Worm (Caenorhabditis elegans): Measurements from ENCODE around the gene xrn-1.

xrn-1 gene

DNA sequence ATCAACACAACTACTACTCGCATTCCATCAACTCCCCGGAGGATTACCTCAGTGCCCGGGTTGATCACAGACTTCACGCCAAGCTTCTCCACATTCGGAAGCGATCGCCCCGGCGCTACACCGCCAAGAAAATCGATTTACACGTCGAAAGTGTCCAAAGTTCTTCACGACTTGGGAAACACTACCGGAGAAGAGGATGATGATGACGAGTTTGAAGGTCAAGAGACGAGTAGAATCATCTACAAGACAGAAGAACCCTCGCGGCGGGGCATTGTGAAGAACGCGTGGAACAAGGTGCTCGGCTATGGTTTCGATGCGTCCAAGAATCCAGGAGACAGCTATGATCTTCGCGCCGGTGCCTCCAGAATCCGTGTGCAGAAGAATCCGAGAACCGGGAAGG, 4.7 kb upstream of the xrn-1 start:
- TF ChIP-seq efl-1 (optimal IDR thresholded peaks at IDR 0.05), result no peak
- peak in 1 of 2 experiments; percentile 91 for TF ChIP-seq efl-1 (GFP tag; optimal IDR thresholded peaks at IDR 0.05 in 1 of 2)
- TF ChIP-seq skn-1 (tag; optimal IDR thresholded peaks at IDR 0.05), result no peak

DNA sequence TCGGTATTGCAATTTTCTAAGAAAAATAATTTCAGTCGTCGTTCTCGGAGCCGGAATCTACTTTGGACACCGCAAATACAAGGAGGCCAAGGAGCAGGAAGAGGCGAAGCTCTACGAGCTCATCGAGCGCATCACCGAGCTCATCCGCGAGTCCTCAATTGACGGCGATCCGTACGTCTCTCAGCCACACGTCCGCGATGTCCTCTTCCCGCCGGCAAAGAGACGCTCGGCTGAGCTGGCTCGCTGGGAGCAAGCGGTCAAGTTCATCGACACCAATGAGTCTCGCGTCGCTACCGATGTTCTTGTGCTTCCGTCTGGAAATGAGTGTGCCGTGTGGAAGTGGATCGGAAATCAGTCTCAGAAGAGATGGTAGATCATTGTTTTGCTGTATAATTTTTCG, 3.2 kb upstream of the xrn-1 start:
- TF ChIP-seq jun-1 (tag; optimal IDR thresholded peaks at IDR 0.05) (no peak), efl-1 (optimal IDR thresholded peaks at IDR 0.05) (no peak), efl-1 (GFP tag; optimal IDR thresholded peaks at IDR 0.05 in 1 of 2) (peak in 1 of 2 experiments; percentile 10)

DNA sequence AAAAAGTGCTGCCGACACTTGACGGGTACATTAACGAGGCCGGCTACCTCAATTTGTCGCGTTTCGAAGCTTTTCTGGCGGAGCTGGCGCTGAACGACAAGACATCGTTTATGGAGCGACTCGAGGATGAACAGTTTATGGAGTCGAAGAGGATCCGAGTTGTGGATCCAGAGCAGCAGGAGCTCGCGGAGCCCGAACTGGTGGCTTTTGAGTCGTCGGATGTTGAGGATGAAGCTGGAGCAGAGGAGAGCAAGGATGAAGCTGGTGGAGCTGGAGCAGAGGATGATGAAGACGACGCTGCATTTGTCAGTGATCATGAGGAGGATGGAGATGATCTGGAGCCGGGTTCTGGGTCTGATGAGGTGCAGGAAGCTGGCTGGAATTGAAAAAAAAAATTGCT, 6.1 kb downstream of the xrn-1 start:
- TF ChIP-seq ceh-8 (GFP tag; optimal IDR thresholded peaks at IDR 0.05) (no peak), swsn-7 (tag; optimal IDR thresholded peaks at IDR 0.05) (no peak), tbx-2 (tag; optimal IDR thresholded peaks at IDR 0.05) (no peak), nhr-19 (GFP tag; conservative IDR thresholded peaks at IDR 0.05) (no peak), sptf-1 (tag; optimal IDR thresholded peaks at IDR 0.05) (no peak), efl-3 (GFP tag; optimal IDR thresholded peaks at IDR 0.05) (no peak), lin-14 (GFP tag; optimal IDR thresholded peaks at IDR 0.05) (no peak), aly-2 (tag; optimal IDR thresholded peaks at IDR 0.05) (no peak)

DNA sequence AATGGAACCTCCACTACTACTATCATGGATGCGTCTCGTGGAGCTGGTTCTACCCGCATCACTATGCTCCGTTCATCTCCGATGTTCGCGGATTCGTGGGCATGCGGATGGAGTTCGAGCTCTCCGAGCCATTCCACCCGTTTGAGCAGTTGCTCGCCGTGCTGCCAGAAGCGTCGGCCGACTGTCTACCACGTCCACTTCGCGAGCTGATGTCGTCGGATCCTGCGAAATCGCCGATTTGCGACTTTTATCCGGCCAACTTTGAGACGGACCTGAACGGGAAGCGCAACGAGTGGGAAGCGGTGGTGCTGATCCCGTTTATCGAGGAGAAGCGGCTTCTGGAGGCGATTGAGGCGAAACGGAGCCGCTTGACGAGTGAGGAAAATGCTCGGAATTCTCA, 9.1 kb downstream of the xrn-1 start:
- TF ChIP-seq lir-3 (tag; optimal IDR thresholded peaks at IDR 0.05; ENCODE audit: poor library complexity), result no peak
- no peak for TF ChIP-seq nhr-47 (tag; optimal IDR thresholded peaks at IDR 0.05)
- TF ChIP-seq xbp-1 (tag; optimal IDR thresholded peaks at IDR 0.05), result no peak
- TF ChIP-seq egl-27 (tag; optimal IDR thresholded peaks at IDR 0.05), result no peak
- TF ChIP-seq sox-4 (tag; optimal IDR thresholded peaks at IDR 0.05), result no peak
- no peak for TF ChIP-seq unc-98 (GFP tag; IDR thresholded peaks at IDR 0.05)
- TF ChIP-seq ztf-11 (tag; optimal IDR thresholded peaks at IDR 0.05), result no peak
- TF ChIP-seq tlp-1 (tag; optimal IDR thresholded peaks at IDR 0.05), result no peak
- no peak for TF ChIP-seq nhr-90 (tag; optimal IDR thresholded peaks at IDR 0.05; ENCODE audit: poor library complexity)
- no peak for TF ChIP-seq alr-1 (tag; optimal IDR thresholded peaks at IDR 0.05; ENCODE audit: borderline replicate concordance)
- no peak for TF ChIP-seq ceh-82 (tag; optimal IDR thresholded peaks at IDR 0.05)
- TF ChIP-seq ztf-4 (tag; optimal IDR thresholded peaks at IDR 0.05), result no peak
- no peak for TF ChIP-seq swsn-7 (tag; optimal IDR thresholded peaks at IDR 0.05)
- no peak for TF ChIP-seq nhr-84 (tag; optimal IDR thresholded peaks at IDR 0.05)

DNA sequence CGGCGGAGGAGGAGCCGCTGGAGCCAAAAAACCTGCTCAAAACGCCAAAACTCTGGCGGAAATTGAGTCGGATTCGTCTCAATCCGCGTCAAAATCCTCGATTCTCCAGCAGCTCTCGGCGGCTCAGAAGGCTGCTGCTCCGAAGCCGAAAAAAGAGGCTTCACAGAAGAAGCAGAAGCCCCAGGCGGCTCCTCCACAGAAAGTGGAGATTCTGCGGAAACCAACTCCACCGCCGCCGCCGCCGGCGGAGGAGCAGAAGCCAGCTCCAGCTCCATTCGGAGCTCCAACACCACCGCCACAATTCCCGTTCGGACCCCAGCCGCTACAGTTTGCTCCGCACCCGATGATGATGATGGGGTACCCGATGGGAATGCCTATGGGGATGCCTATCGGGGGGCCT, 18.2 kb downstream of the xrn-1 start:
- TF ChIP-seq nhr-11 (tag; optimal IDR thresholded peaks at IDR 0.05) (no peak), ceh-8 (GFP tag; optimal IDR thresholded peaks at IDR 0.05) (peak; percentile 46), xbp-1 (tag; optimal IDR thresholded peaks at IDR 0.05) (no peak), unc-130 (tag; optimal IDR thresholded peaks at IDR 0.05) (no peak)

DNA sequence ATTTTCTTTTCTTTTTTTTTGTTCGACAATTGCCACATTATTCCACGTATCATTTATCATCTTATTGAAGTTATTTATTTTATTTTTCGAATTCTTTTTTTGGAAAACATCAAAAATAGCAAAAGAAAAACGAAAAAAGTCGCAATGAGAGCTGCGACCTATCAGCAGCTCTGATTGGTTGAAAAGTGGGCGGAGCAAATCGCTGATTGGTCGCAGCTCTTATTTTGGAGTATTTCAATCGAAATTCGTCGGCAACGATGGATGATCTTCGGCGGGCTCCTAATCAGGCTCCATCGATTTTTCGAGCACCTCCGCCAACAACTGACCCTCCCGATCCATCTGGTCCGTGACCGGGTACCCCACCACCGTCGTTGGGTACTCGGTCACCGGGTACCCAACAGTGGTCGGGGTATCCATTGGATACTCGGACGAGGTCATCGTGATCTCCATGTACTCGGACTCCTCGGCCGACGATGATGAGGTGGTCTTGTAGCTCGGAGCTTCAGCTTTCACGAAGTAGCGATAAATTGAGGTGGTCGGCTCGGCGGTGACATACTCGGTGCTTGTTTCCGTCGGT, 21.2 kb downstream of the xrn-1 start:
- TF ChIP-seq sox-4 (tag; optimal IDR thresholded peaks at IDR 0.05) (no peak), nhr-76 (tag; optimal IDR thresholded peaks at IDR 0.05) (no peak), nhr-28 (tag; optimal IDR thresholded peaks at IDR 0.05) (no peak), unc-62 (GFP tag; optimal IDR thresholded peaks at IDR 0.05) (no peak), skn-1 (tag; optimal IDR thresholded peaks at IDR 0.05) (no peak), ceh-88 (GFP tag; IDR thresholded peaks at IDR 0.05) (no peak), nhr-19 (GFP tag; conservative IDR thresholded peaks at IDR 0.05) (no peak), tbx-2 (tag; optimal IDR thresholded peaks at IDR 0.05) (no peak), nhr-20 (tag; optimal IDR thresholded peaks at IDR 0.05) (no peak), elt-3 (tag; optimal IDR thresholded peaks at IDR 0.05) (no peak), elt-2 (tag; optimal IDR thresholded peaks at IDR 0.05) (no peak), C34B4.2 (tag; optimal IDR thresholded peaks at IDR 0.05) (no peak), aha-1 (tag; optimal IDR thresholded peaks at IDR 0.05) (no peak), lin-15B (tag; optimal IDR thresholded peaks at IDR 0.05) (no peak), fkh-10 (GFP tag; optimal IDR thresholded peaks at IDR 0.05) (no peak), sptf-1 (tag; optimal IDR thresholded peaks at IDR 0.05) (no peak)
